Worm (Caenorhabditis elegans): Measurements from ENCODE around the gene F26C11.3.

- TF ChIP-seq elt-3 (tag; optimal IDR thresholded peaks at IDR 0.05): no peak
- TF ChIP-seq ztf-11 (tag; optimal IDR thresholded peaks at IDR 0.05): no peak
Observed at ce11 chrII:9891823-9892222, 23.1 kb downstream of the F26C11.3 start.
